Fruit fly (Drosophila melanogaster): ENCODE data around the gene CG14073.

dm6 chr3L:18758894-18759569, 61.4 kb downstream of the CG14073 start:
- TF ChIP-seq Sox102F (GFP tag; optimal IDR thresholded peaks at IDR 0.05) (peak; percentile 8), Eip78C (GFP tag) (peak; percentile 87), CG31627 (GFP tag; optimal IDR thresholded peaks at IDR 0.05) (no peak), Hr39 (GFP tag; optimal IDR thresholded peaks at IDR 0.05) (no peak), fkh (GFP tag; optimal IDR thresholded peaks at IDR 0.05) (peak; percentile 89), CG16779 (tag; optimal IDR thresholded peaks at IDR 0.05) (no peak)
